Fruit fly (Drosophila melanogaster): Measurements from ENCODE around the gene Pde6.

- TF ChIP-seq pad (GFP tag; optimal IDR thresholded peaks at IDR 0.05): no peak
- TF ChIP-seq Clk (GFP tag; optimal IDR thresholded peaks at IDR 0.05): no peak
- no peak for TF ChIP-seq cnc (optimal IDR thresholded peaks at IDR 0.05)
- TF ChIP-seq kay (GFP tag; ENCODE audit: borderline replicate concordance): no peak
- no peak for TF ChIP-seq Mnt (GFP tag; optimal IDR thresholded peaks at IDR 0.05)
- TF ChIP-seq CG12768 (GFP tag; optimal IDR thresholded peaks at IDR 0.05): no peak
These were observed 92.9 kb downstream of the Pde6 start for dm6 chr3R:14465183-14465582.
